Worm (Caenorhabditis elegans) whole organism, early embryonic: ENCODE measurements around the gene C35B1.7.

ENCODE experiments used
- B0310.2 ChIP-seq: sonication (generic microtip); optimal IDR thresholded peaks from 2 replicates; lab custom pipeline; 2016; ENCODE audit warnings: mild to moderate bottlenecking, missing genetic modification characterization, missing compliant biosample characterization
- F13C5.2 ChIP-seq: sonication (generic microtip); optimal IDR thresholded peaks from 2 replicates; lab custom pipeline; 2017; ENCODE audit warnings: mild to moderate bottlenecking, missing genetic modification characterization, inconsistent platforms, missing compliant biosample characterization
- ama-1 ChIP-seq: fragments of 150-350 bp; optimal IDR thresholded peaks from 2 replicates; lab custom pipeline; 2014
- tbx-11 ChIP-seq: fragments of 200-800 bp; sonication (Bioruptor generic); IDR thresholded peaks from 2 replicates; pipeline ENCODE4 v1.3.6; 2022; ENCODE audit warnings: missing genetic modification characterization, missing compliant biosample characterization

DNA sequence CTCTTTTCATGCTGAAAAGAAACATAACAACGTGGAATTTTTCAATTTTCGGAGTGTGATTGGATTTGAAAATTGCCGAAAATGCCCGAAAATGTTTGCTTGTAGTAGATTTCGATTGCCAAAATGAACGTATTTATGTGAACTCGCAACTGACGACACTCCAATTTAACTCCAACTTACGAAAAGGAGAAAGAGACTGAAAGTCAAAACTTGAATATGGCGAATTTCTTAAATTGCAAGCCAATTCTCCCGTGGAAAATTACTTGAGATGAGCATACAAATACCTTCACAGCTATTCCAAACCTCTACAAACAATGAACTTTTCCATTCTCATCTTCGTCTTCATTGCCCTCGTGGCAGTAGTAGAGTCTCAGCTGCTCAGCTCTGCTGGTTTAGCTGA lies 26.3 kb upstream of the C35B1.7 start:
- TF ChIP-seq tbx-11 (no peak), F13C5.2 (tag; lab: Kevin White, UChicago) (no peak), B0310.2 (no peak), ama-1 (lab: Kevin White, UChicago) (no peak)
